Worm (Caenorhabditis elegans): ENCODE measurements around the gene cdc-14.
"Not testable (repeated sequence)": the region's sequence is repeated elsewhere in the genome, so short reads cannot be mapped to it uniquely, and the experiment has no call there.

- TF ChIP-seq pha-4 (tag; optimal IDR thresholded peaks at IDR 0.05); nhr-76 (tag; optimal IDR thresholded peaks at IDR 0.05); unc-39 (tag; optimal IDR thresholded peaks at IDR 0.05); mep-1 (tag; optimal IDR thresholded peaks at IDR 0.05); nhr-2 (tag; optimal IDR thresholded peaks at IDR 0.05); nhr-12 (tag; optimal IDR thresholded peaks at IDR 0.05); hlh-1 (tag; optimal IDR thresholded peaks at IDR 0.05); elt-1 (tag; optimal IDR thresholded peaks at IDR 0.05; ENCODE audit: borderline replicate concordance, insufficient read depth); elt-3 (tag; optimal IDR thresholded peaks at IDR 0.05); nhr-28 (tag; optimal IDR thresholded peaks at IDR 0.05); nhr-237 (tag; optimal IDR thresholded peaks at IDR 0.05); ztf-11 (tag; optimal IDR thresholded peaks at IDR 0.05): not testable (repeated sequence)
Observed at ce11 chrII:5630851-5631401, 37.7 kb upstream of the cdc-14 start, which contains the start of the genes F59E12.6 and npl-4.1.
